Fruit fly (Drosophila melanogaster) whole organism, embryonic: ENCODE results near the gene Hr96.
A peak's percentile ranks its signal among the peaks of the same experiment; 100 is the strongest.

Source experiments
- Atf3 ChIP-seq: fragments of 200-800 bp; sonication (Bioruptor generic); optimal IDR thresholded peaks from 3 replicates; lab custom pipeline; 2016; ENCODE audit warnings: missing biosample characterization, missing genetic modification characterization
- CG10267 ChIP-seq: fragments of 200-800 bp; sonication (Bioruptor generic); optimal IDR thresholded peaks from 2 replicates; lab custom pipeline; 2018; ENCODE audit warnings: missing biosample characterization, mild to moderate bottlenecking, missing genetic modification characterization, moderate library complexity
- CG11093 ChIP-seq: fragments of 200-800 bp; sonication (Bioruptor generic); IDR thresholded peaks from 3 replicates; pipeline ENCODE4 v1.3.6; 2022; ENCODE audit warnings: missing biosample characterization, missing genetic modification characterization
- CG11247 ChIP-seq: fragments of 200-800 bp; sonication (Bioruptor generic); IDR thresholded peaks from 2 replicates; pipeline ENCODE4 v1.3.6; 2022; ENCODE audit warnings: missing biosample characterization, missing genetic modification characterization
- CG11695 ChIP-seq: fragments of 200-800 bp; sonication (Bioruptor generic); IDR thresholded peaks from 3 replicates; pipeline ENCODE4 v1.3.6; 2022; ENCODE audit warnings: missing biosample characterization, missing genetic modification characterization
- CG1233 ChIP-seq: fragments of 200-800 bp; sonication (Bioruptor generic); optimal IDR thresholded peaks from 4 replicates; lab custom pipeline; 2018; ENCODE audit warnings: missing biosample characterization, mild to moderate bottlenecking, missing genetic modification characterization
- CG15269 ChIP-seq: fragments of 200-800 bp; sonication (Bioruptor generic); optimal IDR thresholded peaks from 2 replicates; lab custom pipeline; 2018; ENCODE audit warnings: missing biosample characterization, mild to moderate bottlenecking, missing genetic modification characterization, moderate library complexity
- CG16815 ChIP-seq: fragments of 200-800 bp; sonication (Bioruptor generic); optimal IDR thresholded peaks from 3 replicates; lab custom pipeline; 2017; ENCODE audit warnings: missing biosample characterization, mild to moderate bottlenecking, missing genetic modification characterization
- CG17186 ChIP-seq: fragments of 200-800 bp; sonication (Bioruptor generic); optimal IDR thresholded peaks from 3 replicates; lab custom pipeline; 2017; ENCODE audit warnings: missing biosample characterization, missing genetic modification reagents, missing genetic modification characterization
- CG17328 ChIP-seq: fragments of 200-800 bp; sonication (Bioruptor generic); IDR thresholded peaks from 2 replicates; pipeline ENCODE4 v1.3.6; 2022; ENCODE audit warnings: missing biosample characterization, missing genetic modification characterization
- CG17385 ChIP-seq: fragments of 200-800 bp; sonication (Bioruptor generic); optimal IDR thresholded peaks from 3 replicates; lab custom pipeline; 2018; ENCODE audit warnings: missing biosample characterization, mild to moderate bottlenecking, missing genetic modification characterization
- CG30403 ChIP-seq: fragments of 200-800 bp; sonication (Bioruptor generic); optimal IDR thresholded peaks from 3 replicates; lab custom pipeline; 2016; ENCODE audit warnings: missing biosample characterization, missing genetic modification characterization
- CG3065 ChIP-seq: fragments of 200-800 bp; sonication (Bioruptor generic); optimal IDR thresholded peaks from 2 replicates; lab custom pipeline; 2016; ENCODE audit warnings: missing biosample characterization, missing genetic modification characterization
- CG31224 ChIP-seq: fragments of 200-800 bp; sonication (Bioruptor generic); IDR thresholded peaks from 2 replicates; pipeline ENCODE4 v1.3.6; 2022; ENCODE audit warnings: missing biosample characterization, missing genetic modification characterization
- CG31441 ChIP-seq: fragments of 200-800 bp; sonication (Bioruptor generic); IDR thresholded peaks from 2 replicates; pipeline ENCODE4 v1.3.6; 2022; ENCODE audit warnings: missing biosample characterization, missing genetic modification characterization
- CG3407 ChIP-seq: fragments of 200-800 bp; sonication (Bioruptor generic); optimal IDR thresholded peaks from 2 replicates; lab custom pipeline; 2018; ENCODE audit warnings: missing biosample characterization, mild to moderate bottlenecking, missing genetic modification characterization
- CG3847 ChIP-seq: fragments of 200-800 bp; sonication (Bioruptor generic); IDR thresholded peaks from 2 replicates; pipeline ENCODE4 v1.3.6; 2022; ENCODE audit warnings: missing biosample characterization, missing genetic modification characterization
- CG6813 ChIP-seq: fragments of 200-800 bp; sonication (Bioruptor generic); optimal IDR thresholded peaks from 2 replicates; lab custom pipeline; 2017; ENCODE audit warnings: missing biosample characterization, missing genetic modification characterization, mild to moderate bottlenecking, moderate library complexity, missing genetic modification reagents
- CG8924 ChIP-seq: fragments of 200-800 bp; optimal IDR thresholded peaks from 3 replicates; lab custom pipeline; 2019; ENCODE audit warnings: missing biosample characterization, mild to moderate bottlenecking, missing genetic modification characterization, moderate library complexity
- CG9609 ChIP-seq: fragments of 200-800 bp; sonication (Bioruptor generic); optimal IDR thresholded peaks from 3 replicates; lab custom pipeline; 2016; ENCODE audit warnings: missing biosample characterization, missing genetic modification characterization
- CG9727 ChIP-seq: fragments of 200-800 bp; sonication (Bioruptor generic); optimal IDR thresholded peaks from 3 replicates; lab custom pipeline; 2017; ENCODE audit warnings: missing biosample characterization, mild to moderate bottlenecking, missing genetic modification characterization
- CoRest ChIP-seq: fragments of 200-800 bp; sonication (Bioruptor generic); optimal IDR thresholded peaks from 3 replicates; lab custom pipeline; 2018; ENCODE audit warnings: missing biosample characterization, mild to moderate bottlenecking, missing genetic modification characterization, moderate library complexity
- Deaf1 ChIP-seq: fragments of 200-800 bp; optimal IDR thresholded peaks from 3 replicates; lab custom pipeline; 2019; ENCODE audit warnings: missing biosample characterization, mild to moderate bottlenecking, missing genetic modification characterization, moderate library complexity
- Doc2 ChIP-seq: fragments of 200-800 bp; sonication (Bioruptor generic); IDR thresholded peaks from 2 replicates; pipeline ENCODE4 v1.3.6; 2022; ENCODE audit warnings: missing biosample characterization, missing genetic modification characterization
- E2f2 ChIP-seq: fragments of 200-800 bp; sonication (Bioruptor generic); IDR thresholded peaks from 2 replicates; pipeline ENCODE4 v1.3.6; 2022; ENCODE audit warnings: missing biosample characterization, missing genetic modification characterization
- Ets97D ChIP-seq: fragments of 200-800 bp; sonication (Bioruptor generic); optimal IDR thresholded peaks from 3 replicates; lab custom pipeline; 2016; ENCODE audit warnings: missing biosample characterization, missing genetic modification characterization
- Gsc ChIP-seq: fragments of 200-800 bp; sonication (Bioruptor generic); IDR thresholded peaks from 2 replicates; pipeline ENCODE4 v1.3.6; 2022; ENCODE audit warnings: missing biosample characterization, missing genetic modification characterization
- Gug ChIP-seq: fragments of 200-800 bp; sonication (Bioruptor generic); IDR thresholded peaks from 4 replicates; pipeline ENCODE4 v1.3.6; 2022; ENCODE audit warnings: missing biosample characterization, missing genetic modification characterization
- HLH54F ChIP-seq: fragments of 200-800 bp; sonication (Bioruptor generic); optimal IDR thresholded peaks from 3 replicates; lab custom pipeline; 2016; ENCODE audit warnings: missing biosample characterization, missing genetic modification characterization
- HmgD ChIP-seq: fragments of 200-800 bp; sonication (Bioruptor generic); optimal IDR thresholded peaks from 3 replicates; lab custom pipeline; 2016; ENCODE audit warnings: missing biosample characterization, missing genetic modification characterization
- Hmx ChIP-seq: fragments of 200-800 bp; sonication (Bioruptor generic); optimal IDR thresholded peaks from 2 replicates; lab custom pipeline; 2016; ENCODE audit warnings: missing biosample characterization, missing genetic modification characterization
- Hr3 ChIP-seq: fragments of 200-800 bp; sonication (Bioruptor generic); optimal IDR thresholded peaks from 3 replicates; lab custom pipeline; 2016; ENCODE audit warnings: missing biosample characterization, missing genetic modification characterization
- Hr51 ChIP-seq, 2 experiments: fragments of 200-800 bp; sonication (Bioruptor generic); optimal IDR thresholded peaks; 2 replicates in 1 of 2; 3 replicates in 1 of 2; lab custom pipeline; 2016 to 2018; ENCODE audit warnings: missing biosample characterization in 2 of 2, missing genetic modification characterization in 2 of 2, mild to moderate bottlenecking in 1 of 2, moderate library complexity in 1 of 2
- NfI ChIP-seq: fragments of 200-800 bp; sonication (Bioruptor generic); optimal IDR thresholded peaks from 3 replicates; lab custom pipeline; 2018; ENCODE audit warnings: missing biosample characterization, mild to moderate bottlenecking, missing genetic modification characterization, moderate library complexity
- Poxn ChIP-seq: fragments of 200-800 bp; sonication (Bioruptor generic); IDR thresholded peaks from 2 replicates; pipeline ENCODE4 v1.3.6; 2022; ENCODE audit warnings: missing biosample characterization, missing genetic modification characterization
- Sox100B ChIP-seq: fragments of 200-800 bp; sonication (Bioruptor generic); optimal IDR thresholded peaks from 3 replicates; lab custom pipeline; 2018; ENCODE audit warnings: missing biosample characterization, mild to moderate bottlenecking, missing genetic modification characterization
- Trl ChIP-seq, 3 experiments: fragments of >200 bp in 2 of 3; fragments of 200-800 bp in 1 of 3; sonication (Bioruptor generic) in 1 of 3; optimal IDR thresholded peaks; 2 replicates in 1 of 3; 3 replicates in 2 of 3; lab custom pipeline; 2016 to 2017; ENCODE audit warnings: missing biosample characterization in 1 of 3, missing genetic modification characterization in 1 of 3
- Vsx1 ChIP-seq: fragments of 200-800 bp; sonication (Bioruptor generic); optimal IDR thresholded peaks from 2 replicates; lab custom pipeline; 2017; ENCODE audit warnings: missing biosample characterization, mild to moderate bottlenecking, missing genetic modification characterization, missing genetic modification reagents
- bab2 ChIP-seq: fragments of 200-800 bp; sonication (Bioruptor generic); optimal IDR thresholded peaks from 2 replicates; lab custom pipeline; 2016; ENCODE audit warnings: missing biosample characterization, missing genetic modification characterization
- chif ChIP-seq, 2 experiments: fragments of 200-800 bp; sonication (Bioruptor generic); optimal IDR thresholded peaks; 3 replicates each; lab custom pipeline; 2016; ENCODE audit warnings: missing biosample characterization in 2 of 2, missing genetic modification characterization in 2 of 2
- chm ChIP-seq: fragments of 200-800 bp; sonication (Bioruptor generic); IDR thresholded peaks from 2 replicates; pipeline ENCODE4 v1.3.6; 2022; ENCODE audit warnings: missing biosample characterization, missing genetic modification characterization
- dimm ChIP-seq: fragments of 200-800 bp; sonication (Bioruptor generic); IDR thresholded peaks from 2 replicates; pipeline ENCODE4 v1.3.6; 2022; ENCODE audit warnings: missing biosample characterization, missing genetic modification characterization
- dmrt99B ChIP-seq: fragments of 200-800 bp; sonication (Bioruptor generic); optimal IDR thresholded peaks from 2 replicates; lab custom pipeline; 2018; ENCODE audit warnings: missing biosample characterization, mild to moderate bottlenecking, missing genetic modification characterization, moderate library complexity
- ftz-f1 ChIP-seq: fragments of 200-800 bp; sonication (Bioruptor generic); optimal IDR thresholded peaks from 2 replicates; lab custom pipeline; 2016; ENCODE audit warnings: missing biosample characterization, missing genetic modification characterization
- pho ChIP-seq: fragments of 200-800 bp; sonication (Bioruptor generic); optimal IDR thresholded peaks from 2 replicates; lab custom pipeline; 2016; ENCODE audit warnings: missing biosample characterization, missing genetic modification characterization
- phol ChIP-seq: fragments of 200-800 bp; sonication (Bioruptor generic); optimal IDR thresholded peaks from 3 replicates; lab custom pipeline; 2018; ENCODE audit warnings: missing biosample characterization, mild to moderate bottlenecking, missing genetic modification characterization, moderate library complexity
- tap ChIP-seq: fragments of 200-800 bp; optimal IDR thresholded peaks from 3 replicates; lab custom pipeline; 2019; ENCODE audit warnings: missing biosample characterization, mild to moderate bottlenecking, missing genetic modification characterization, moderate library complexity
- tll ChIP-seq, 2 experiments: fragments of 200-800 bp in 1 of 2; fragments of >200 bp in 1 of 2; sonication (Bioruptor generic) in 1 of 2; optimal IDR thresholded peaks; 2 replicates each; lab custom pipeline; 2017 to 2019; ENCODE audit warnings: missing biosample characterization in 2 of 2, missing genetic modification characterization in 2 of 2, mild to moderate bottlenecking in 1 of 2, moderate library complexity in 1 of 2
- twi ChIP-seq: fragments of 200-800 bp; optimal IDR thresholded peaks from 2 replicates; lab custom pipeline; 2019; ENCODE audit warnings: missing biosample characterization, mild to moderate bottlenecking, missing genetic modification characterization, moderate library complexity
- vvl ChIP-seq: fragments of 200-800 bp; sonication (Bioruptor generic); IDR thresholded peaks from 2 replicates; pipeline ENCODE4 v1.3.6; 2022; ENCODE audit warnings: missing biosample characterization, missing genetic modification characterization

The Hr96 gene

DNA sequence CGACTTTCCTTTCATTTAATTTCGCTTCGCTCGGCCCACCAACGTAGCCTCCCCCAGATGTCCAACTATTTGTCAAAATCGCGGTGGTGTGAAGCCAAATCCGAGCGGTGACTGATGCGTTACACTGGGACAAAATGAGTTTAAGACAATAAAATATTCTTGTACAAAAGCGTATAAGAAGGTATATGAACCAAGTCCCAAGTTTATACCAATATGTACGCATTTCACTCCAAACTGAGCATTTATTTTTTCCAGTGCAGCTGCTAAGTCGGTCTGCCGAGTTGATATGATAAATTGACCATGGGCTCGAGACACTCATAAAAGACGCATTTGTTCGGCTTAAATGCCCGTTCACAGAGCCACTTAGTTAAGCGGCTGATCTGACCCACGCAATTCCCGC, 20.3 kb upstream of the Hr96 start (continued):
- peak; percentile 58 to 71 for TF ChIP-seq chif (GFP tag; optimal IDR thresholded peaks at IDR 0.05; lab: Kevin White, UChicago)
- 0 out of 4 replicates have a peak, but pooled peaks have one; percentile 29 for TF ChIP-seq Gug (GFP tag; lab: Robert Waterston, UW)
- peak; percentile 30; the same call in 1 of the 2 replicates for TF ChIP-seq CG31224
- TF ChIP-seq CG6813 (GFP tag; lab: Kevin White, UChicago) = peak; percentile 29
- no peak for TF ChIP-seq ftz-f1
- TF ChIP-seq Ets97D (GFP tag; lab: Kevin White, UChicago) = no peak
- TF ChIP-seq bab2 (GFP tag; lab: Kevin White, UChicago) = peak; percentile 66
- TF ChIP-seq HLH54F (GFP tag; lab: Kevin White, UChicago) = no peak
- peak; percentile 43 for TF ChIP-seq CG17385
- no peak for TF ChIP-seq CG16815 (GFP tag; lab: Kevin White, UChicago)
- peak; percentile 43 for TF ChIP-seq CoRest
- TF ChIP-seq CG3065 (GFP tag; lab: Kevin White, UChicago) = no peak
- peak; percentile 20 to 70 for TF ChIP-seq Hr51 (GFP tag; optimal IDR thresholded peaks at IDR 0.05; lab: Kevin White, UChicago)
- TF ChIP-seq Hmx (GFP tag; lab: Kevin White, UChicago) = no peak
- TF ChIP-seq NfI (GFP tag; lab: Kevin White, UChicago) = peak; percentile 44
- TF ChIP-seq CG1233 (GFP tag; lab: Kevin White, UChicago) = peak; percentile 25
- TF ChIP-seq CG17186 (GFP tag; lab: Kevin White, UChicago) = no peak
- TF ChIP-seq CG17328 (GFP tag; lab: Robert Waterston, UW) = peak; percentile 70
- no peak for TF ChIP-seq Trl (optimal IDR thresholded peaks at IDR 0.05; lab: Kevin White, UChicago)
- peak; percentile 6 for TF ChIP-seq Trl (GFP tag; optimal IDR thresholded peaks at IDR 0.05; lab: Kevin White, UChicago)
- TF ChIP-seq tap = peak; percentile 45
- TF ChIP-seq vvl = peak; percentile 51
- peak; percentile 14 for TF ChIP-seq pho
- no peak for TF ChIP-seq Atf3 (GFP tag; lab: Kevin White, UChicago)
- TF ChIP-seq CG3847 = peak; percentile 23; the same call in 1 of the 2 replicates
- no peak for TF ChIP-seq Doc2 (GFP tag; lab: Robert Waterston, UW)
- peak; percentile 24 for TF ChIP-seq CG10267
- peak; percentile 16; the same call in 1 of the 2 replicates for TF ChIP-seq E2f2 (GFP tag; lab: Robert Waterston, UW)
- TF ChIP-seq dmrt99B = peak; percentile 75
- peak; percentile 57 for TF ChIP-seq phol (tag; lab: Kevin White, UChicago)
- TF ChIP-seq HmgD (GFP tag; lab: Kevin White, UChicago) = no peak
- no peak for TF ChIP-seq Vsx1 (GFP tag; lab: Kevin White, UChicago)
- no peak for TF ChIP-seq twi (tag; lab: Kevin White, UChicago)
- 0 out of 2 replicates have a peak, but pooled peaks have one; percentile 35 for TF ChIP-seq CG31441 (GFP tag; lab: Robert Waterston, UW)
- TF ChIP-seq CG8924 (tag; lab: Kevin White, UChicago) = peak; percentile 35
- peak; percentile 49; the same call in 1 of the 2 replicates for TF ChIP-seq CG11247 (GFP tag; lab: Robert Waterston, UW)
- TF ChIP-seq CG11093 (GFP tag; lab: Robert Waterston, UW) = no peak
- peak; percentile 36 for TF ChIP-seq CG9609 (GFP tag; lab: Kevin White, UChicago)
- TF ChIP-seq Poxn (GFP tag; lab: Robert Waterston, UW) = no peak
- TF ChIP-seq chm (GFP tag; lab: Robert Waterston, UW) = peak; percentile 31; the same call in 1 of the 2 replicates
- no peak for TF ChIP-seq dimm (GFP tag; lab: Robert Waterston, UW)
- peak; percentile 17; the same call in 1 of the 2 replicates for TF ChIP-seq Gsc
- peak; percentile 29 for TF ChIP-seq CG9727 (GFP tag; lab: Kevin White, UChicago)
- TF ChIP-seq tll (GFP tag; optimal IDR thresholded peaks at IDR 0.05; lab: Kevin White, UChicago) = no peak
- peak; percentile 39 for TF ChIP-seq Hr3 (GFP tag; lab: Kevin White, UChicago)
- TF ChIP-seq CG3407 (GFP tag; lab: Kevin White, UChicago) = no peak
- TF ChIP-seq CG11695 (GFP tag; lab: Robert Waterston, UW) = no peak
- TF ChIP-seq CG15269 = peak; percentile 66
- TF ChIP-seq Deaf1 (tag; lab: Kevin White, UChicago) = no peak
- TF ChIP-seq CG30403 (GFP tag; lab: Kevin White, UChicago) = peak; percentile 32
- TF ChIP-seq Sox100B = no peak
